Worm (Caenorhabditis elegans) whole organism, L4/young adult: ENCODE data around the gene sip-1.

ENCODE experiments used
- W03F9.2 ChIP-seq: fragments of 150-350 bp; optimal IDR thresholded peaks from 2 replicates; lab custom pipeline; 2014; ENCODE audit warnings: missing biosample characterization, missing genetic modification characterization
- him-1 ChIP-seq: sonication (generic microtip); optimal IDR thresholded peaks from 2 replicates; lab custom pipeline; 2016; ENCODE audit warnings: missing genotype, missing genetic modification reagents, missing genetic modification characterization, missing compliant biosample characterization

- TF ChIP-seq him-1 (tag; lab: Kevin White, UChicago) (no peak), W03F9.2 (tag; lab: Kevin White, UChicago) (no peak)
These were observed 25.1 kb downstream of the sip-1 start for ce11 chrIII:10481497-10481896.
